Worm (Caenorhabditis elegans) whole organism, L3 larva: ENCODE measurements around the gene K05F1.1.
A peak's percentile ranks its signal among the peaks of the same experiment; 100 is the strongest.

Experiments used
- R02D3.7 ChIP-seq: fragments of 150-350 bp; optimal IDR thresholded peaks from 2 replicates; lab custom pipeline; 2014; ENCODE audit warnings: missing biosample characterization, missing genetic modification characterization
- ZK546.5 ChIP-seq: sonication (generic microtip); optimal IDR thresholded peaks from 2 replicates; lab custom pipeline; 2017; ENCODE audit warnings: missing biosample characterization, missing genetic modification characterization
- aly-2 ChIP-seq: fragments of 150-350 bp; optimal IDR thresholded peaks from 2 replicates; lab custom pipeline; 2014; ENCODE audit warnings: missing biosample characterization, missing genetic modification characterization
- ama-1 ChIP-seq: fragments of 150-350 bp; optimal IDR thresholded peaks from 2 replicates; lab custom pipeline; 2018
- ceh-16 ChIP-seq: sonication (generic microtip); optimal IDR thresholded peaks from 2 replicates; lab custom pipeline; 2017; ENCODE audit warnings: missing biosample characterization, missing genetic modification characterization
- ceh-28 ChIP-seq: fragments of 150-350 bp; optimal IDR thresholded peaks from 2 replicates; lab custom pipeline; 2014; ENCODE audit warnings: missing biosample characterization, missing genetic modification reagents, missing genetic modification characterization
- ceh-82 ChIP-seq: fragments of 150-350 bp; optimal IDR thresholded peaks from 2 replicates; lab custom pipeline; 2014; ENCODE audit warnings: missing biosample characterization, missing genetic modification characterization
- ceh-9 ChIP-seq: sonication (generic microtip); optimal IDR thresholded peaks from 2 replicates; lab custom pipeline; 2018; ENCODE audit warnings: missing biosample characterization, missing genetic modification characterization
- daf-12 ChIP-seq: fragments of 150-350 bp; optimal IDR thresholded peaks from 2 replicates; lab custom pipeline; 2014; ENCODE audit warnings: missing biosample characterization, missing genetic modification reagents, missing genetic modification characterization
- egl-27 ChIP-seq: sonication (generic microtip); optimal IDR thresholded peaks from 4 replicates; lab custom pipeline; 2017; ENCODE audit warnings: missing biosample characterization, missing genetic modification reagents, missing genetic modification characterization
- egl-5 ChIP-seq: fragments of 150-350 bp; optimal IDR thresholded peaks from 2 replicates; lab custom pipeline; 2017; ENCODE audit warnings: missing biosample characterization, missing genetic modification reagents, missing genetic modification characterization, inconsistent platforms
- elt-1 ChIP-seq: fragments of 150-350 bp; optimal IDR thresholded peaks from 2 replicates; lab custom pipeline; 2014; ENCODE audit warnings: missing biosample characterization, missing genetic modification characterization
- elt-2 ChIP-seq: sonication (generic microtip); optimal IDR thresholded peaks from 2 replicates; lab custom pipeline; 2016; ENCODE audit warnings: missing genetic modification reagents, mild to moderate bottlenecking, missing genetic modification characterization, missing compliant biosample characterization
- elt-3 ChIP-seq, 3 experiments: fragments of 150-350 bp in 1 of 3; sonication (generic microtip) in 2 of 3; optimal IDR thresholded peaks; 2 replicates in 2 of 3; 4 replicates in 1 of 3; lab custom pipeline; 2014 to 2017; ENCODE audit warnings: missing biosample characterization in 3 of 3, missing genetic modification characterization in 3 of 3
- eor-1 ChIP-seq, 2 experiments: fragments of 150-350 bp; optimal IDR thresholded peaks; 2 replicates each; lab custom pipeline; 2014 to 2018; ENCODE audit warnings: missing biosample characterization in 2 of 2, missing genetic modification characterization in 2 of 2
- fkh-10 ChIP-seq: sonication (generic microtip); optimal IDR thresholded peaks from 2 replicates; lab custom pipeline; 2017; ENCODE audit warnings: missing biosample characterization, missing genetic modification reagents, missing genetic modification characterization
- fkh-2 ChIP-seq: fragments of 150-350 bp; optimal IDR thresholded peaks from 2 replicates; lab custom pipeline; 2014; ENCODE audit warnings: missing biosample characterization, missing genetic modification reagents, missing genetic modification characterization
- fos-1 ChIP-seq: fragments of 150-350 bp; optimal IDR thresholded peaks from 2 replicates; lab custom pipeline; 2014; ENCODE audit warnings: missing biosample characterization, missing genetic modification characterization
- hmg-11 ChIP-seq: sonication (generic microtip); optimal IDR thresholded peaks from 2 replicates; lab custom pipeline; 2016; ENCODE audit warnings: missing genetic modification characterization, missing compliant biosample characterization
- jun-1 ChIP-seq: fragments of 150-350 bp; optimal IDR thresholded peaks from 2 replicates; lab custom pipeline; 2014; ENCODE audit warnings: missing biosample characterization, missing genetic modification reagents, missing genetic modification characterization
- lin-15B ChIP-seq: fragments of 150-350 bp; optimal IDR thresholded peaks from 2 replicates; lab custom pipeline; 2014; ENCODE audit warnings: missing biosample characterization, missing genetic modification characterization
- lin-39 ChIP-seq: fragments of 150-350 bp; optimal IDR thresholded peaks from 2 replicates; lab custom pipeline; 2018; ENCODE audit warnings: missing biosample characterization, missing genetic modification reagents, missing genetic modification characterization
- lsy-12 ChIP-seq: sonication (generic microtip); optimal IDR thresholded peaks from 2 replicates; lab custom pipeline; 2016; ENCODE audit warnings: mild to moderate bottlenecking, missing genetic modification characterization, missing compliant biosample characterization
- mdl-1 ChIP-seq: fragments of 150-350 bp; optimal IDR thresholded peaks from 2 replicates; lab custom pipeline; 2014; ENCODE audit warnings: missing biosample characterization, missing genetic modification characterization
- mml-1 ChIP-seq: fragments of 150-350 bp; sonication (generic microtip); optimal IDR thresholded peaks from 3 replicates; lab custom pipeline; 2014; ENCODE audit warnings: missing biosample characterization, missing genetic modification characterization
- nfya-1 ChIP-seq: sonication (generic microtip); optimal IDR thresholded peaks from 2 replicates; lab custom pipeline; 2017; ENCODE audit warnings: missing genetic modification characterization, mild to moderate bottlenecking, missing compliant biosample characterization, antibody characterized with exemption, moderate library complexity; ENCODE audit not compliant: insufficient read depth
- nhr-11 ChIP-seq: fragments of 150-350 bp; optimal IDR thresholded peaks from 2 replicates; lab custom pipeline; 2014; ENCODE audit warnings: missing biosample characterization, missing genetic modification characterization
- nhr-12 ChIP-seq: fragments of 150-350 bp; optimal IDR thresholded peaks from 2 replicates; lab custom pipeline; 2014; ENCODE audit warnings: missing biosample characterization, missing genetic modification characterization
- nhr-23 ChIP-seq: fragments of 150-350 bp; optimal IDR thresholded peaks from 2 replicates; lab custom pipeline; 2014; ENCODE audit warnings: missing biosample characterization, missing genetic modification reagents, missing genetic modification characterization
- nhr-237 ChIP-seq: fragments of 150-350 bp; optimal IDR thresholded peaks from 2 replicates; lab custom pipeline; 2014; ENCODE audit warnings: missing biosample characterization, missing genetic modification characterization
- nhr-25 ChIP-seq: sonication (generic microtip); optimal IDR thresholded peaks from 2 replicates; lab custom pipeline; 2017; ENCODE audit warnings: missing biosample characterization, missing genetic modification characterization
- nhr-28 ChIP-seq: fragments of 150-350 bp; optimal IDR thresholded peaks from 2 replicates; lab custom pipeline; 2014; ENCODE audit warnings: missing biosample characterization, missing genetic modification characterization
- nhr-43 ChIP-seq: sonication (generic microtip); optimal IDR thresholded peaks from 2 replicates; lab custom pipeline; 2016; ENCODE audit warnings: mild to moderate bottlenecking, missing genetic modification characterization, missing compliant biosample characterization; ENCODE audit not compliant: poor library complexity, severe bottlenecking
- nhr-67 ChIP-seq: fragments of 150-350 bp; optimal IDR thresholded peaks from 2 replicates; lab custom pipeline; 2014; ENCODE audit warnings: missing biosample characterization, missing genetic modification characterization
- nhr-76 ChIP-seq: fragments of 150-350 bp; sonication (generic microtip); optimal IDR thresholded peaks from 5 replicates; lab custom pipeline; 2014; ENCODE audit warnings: missing biosample characterization, missing genetic modification characterization
- nhr-77 ChIP-seq: fragments of 150-350 bp; optimal IDR thresholded peaks from 2 replicates; lab custom pipeline; 2014; ENCODE audit warnings: missing biosample characterization, missing genetic modification characterization
- pha-4 ChIP-seq: fragments of 150-350 bp; optimal IDR thresholded peaks from 2 replicates; lab custom pipeline; 2014; ENCODE audit warnings: missing biosample characterization, missing genetic modification reagents, missing genetic modification characterization
- pqm-1 ChIP-seq: fragments of 150-350 bp; optimal IDR thresholded peaks from 2 replicates; lab custom pipeline; 2017; ENCODE audit warnings: missing biosample characterization, missing genetic modification characterization, inconsistent platforms
- sea-2 ChIP-seq: fragments of 150-350 bp; sonication (generic microtip); optimal IDR thresholded peaks from 4 replicates; lab custom pipeline; 2014; ENCODE audit warnings: missing biosample characterization, missing genetic modification reagents, missing genetic modification characterization
- skn-1 ChIP-seq: fragments of 150-350 bp; optimal IDR thresholded peaks from 2 replicates; lab custom pipeline; 2014; ENCODE audit warnings: missing biosample characterization, missing genetic modification characterization
- snpc-4 ChIP-seq: fragments of 150-350 bp; optimal IDR thresholded peaks from 2 replicates; lab custom pipeline; 2014; ENCODE audit warnings: missing biosample characterization, missing genetic modification characterization
- tbx-2 ChIP-seq: sonication (generic microtip); optimal IDR thresholded peaks from 2 replicates; lab custom pipeline; 2016; ENCODE audit warnings: mild to moderate bottlenecking, missing genetic modification characterization, missing compliant biosample characterization
- unc-39 ChIP-seq: sonication (generic microtip); optimal IDR thresholded peaks from 4 replicates; lab custom pipeline; 2017; ENCODE audit warnings: missing biosample characterization, missing genetic modification characterization
- unc-62 ChIP-seq: fragments of 150-350 bp; sonication (generic microtip); optimal IDR thresholded peaks from 4 replicates; lab custom pipeline; 2014; ENCODE audit warnings: missing biosample characterization, missing genetic modification reagents, missing genetic modification characterization
- zag-1 ChIP-seq: fragments of 150-350 bp; optimal IDR thresholded peaks from 2 replicates; lab custom pipeline; 2014; ENCODE audit warnings: missing biosample characterization, missing genetic modification characterization
- ztf-11 ChIP-seq: fragments of 150-350 bp; optimal IDR thresholded peaks from 2 replicates; lab custom pipeline; 2014; ENCODE audit warnings: missing biosample characterization, missing genetic modification characterization
- ztf-4 ChIP-seq: fragments of 150-350 bp; optimal IDR thresholded peaks from 2 replicates; lab custom pipeline; 2014; ENCODE audit warnings: missing biosample characterization, missing genetic modification characterization

Gene K05F1.1

DNA sequence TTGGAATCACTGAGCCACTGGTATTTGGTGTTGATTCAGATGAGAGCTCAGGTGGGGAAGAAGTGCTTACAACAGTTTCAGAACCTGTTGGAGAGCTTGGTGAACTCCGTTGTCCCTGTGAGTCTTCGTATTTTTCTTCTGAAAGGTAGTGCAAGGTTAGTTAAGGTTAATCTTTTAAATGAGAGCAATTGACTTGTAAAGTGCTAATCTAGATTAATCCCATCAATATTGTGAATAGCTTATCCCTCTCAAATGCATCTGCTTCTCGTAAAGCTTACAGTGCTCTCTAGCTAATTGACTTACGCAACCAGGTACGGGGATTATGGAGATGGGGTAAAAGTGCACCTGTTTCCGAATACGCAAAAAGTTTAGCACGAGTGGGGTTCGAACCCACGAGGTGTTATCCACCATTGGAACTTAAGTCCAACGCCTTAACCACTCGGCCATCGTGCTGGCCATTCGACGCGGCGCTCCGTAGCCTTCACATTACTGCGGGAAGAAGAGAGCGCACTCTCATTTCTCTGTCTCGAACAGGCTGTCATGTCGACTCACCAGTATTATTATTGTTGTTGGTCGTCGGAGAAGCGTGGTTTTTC lies 28.5 kb upstream of the K05F1.1 start:
- TF ChIP-seq lin-39 (tag; lab: Kevin White, UChicago) (peak; percentile 31), mdl-1 (no peak), aly-2 (tag; lab: Kevin White, UChicago) (no peak), nhr-23 (tag; lab: Kevin White, UChicago) (no peak), lin-15B (tag; lab: Kevin White, UChicago) (no peak), skn-1 (tag; lab: Kevin White, UChicago) (no peak), ztf-4 (tag; lab: Kevin White, UChicago) (no peak), tbx-2 (tag; lab: Kevin White, UChicago) (no peak), nhr-67 (tag; lab: Kevin White, UChicago) (no peak), mml-1 (tag; lab: Kevin White, UChicago) (no peak), R02D3.7 (no peak), nhr-25 (tag; lab: Kevin White, UChicago) (no peak), nhr-237 (tag; lab: Kevin White, UChicago) (no peak), nhr-28 (no peak), sea-2 (GFP tag; lab: Kevin White, UChicago) (no peak), eor-1 (tag; optimal IDR thresholded peaks at IDR 0.05; lab: Kevin White, UChicago) (no peak), ceh-28 (tag; lab: Kevin White, UChicago) (no peak), pha-4 (tag; lab: Kevin White, UChicago) (peak; percentile 32), nhr-76 (tag; lab: Kevin White, UChicago) (no peak), egl-5 (tag; lab: Kevin White, UChicago) (no peak), ceh-16 (tag; lab: Kevin White, UChicago) (no peak), pqm-1 (tag; lab: Kevin White, UChicago) (no peak), ceh-9 (no peak), egl-27 (tag; lab: Kevin White, UChicago) (no peak), nfya-1 (tag; lab: Kevin White, UChicago) (peak; percentile 16), nhr-11 (tag; lab: Kevin White, UChicago) (no peak), lsy-12 (no peak), zag-1 (tag; lab: Kevin White, UChicago) (no peak), jun-1 (tag; lab: Kevin White, UChicago) (no peak), ZK546.5 (tag; lab: Kevin White, UChicago) (no peak), fos-1 (tag; lab: Kevin White, UChicago) (no peak), fkh-2 (tag; lab: Kevin White, UChicago) (no peak), nhr-43 (tag; lab: Kevin White, UChicago) (peak; percentile 23), ceh-82 (tag; lab: Kevin White, UChicago) (no peak), unc-39 (no peak), snpc-4 (tag; lab: Kevin White, UChicago) (peak; percentile 19), unc-62 (GFP tag; lab: Kevin White, UChicago) (no peak), elt-3 (tag; optimal IDR thresholded peaks at IDR 0.05; lab: Kevin White, UChicago) (peak in 1 of 3 experiments; percentile 1), fkh-10 (GFP tag; lab: Kevin White, UChicago) (no peak), daf-12 (tag; lab: Kevin White, UChicago) (no peak), elt-2 (tag; lab: Kevin White, UChicago) (peak; percentile 46), hmg-11 (tag; lab: Kevin White, UChicago) (peak; percentile 85), nhr-12 (tag; lab: Kevin White, UChicago) (no peak), elt-1 (tag; lab: Kevin White, UChicago) (no peak), nhr-77 (tag; lab: Kevin White, UChicago) (no peak), ztf-11 (tag; lab: Kevin White, UChicago) (no peak), ama-1 (lab: Kevin White, UChicago) (no peak)
